Fruit fly (Drosophila melanogaster) whole organism, embryonic: ENCODE data around the gene topi.

ENCODE experiments used
- Abd-B ChIP-seq: fragments of 200-800 bp; sonication (Bioruptor generic); optimal IDR thresholded peaks from 2 replicates; lab custom pipeline; 2018; ENCODE audit warnings: missing biosample characterization, mild to moderate bottlenecking, missing genetic modification characterization, moderate library complexity
- Atf6 ChIP-seq: fragments of 200-800 bp; sonication (Bioruptor generic); IDR thresholded peaks from 2 replicates; pipeline ENCODE4 v1.3.6; 2022; ENCODE audit warnings: missing biosample characterization, missing genetic modification characterization
- Bgb ChIP-seq: fragments of 200-800 bp; sonication (Bioruptor generic); IDR thresholded peaks from 2 replicates; pipeline ENCODE4 v1.3.6; 2022; ENCODE audit warnings: missing biosample characterization, missing genetic modification characterization; ENCODE audit not compliant: partially characterized antibody
- CG1024 ChIP-seq: fragments of 200-800 bp; sonication (Bioruptor generic); IDR thresholded peaks from 2 replicates; pipeline ENCODE4 v1.3.6; 2022; ENCODE audit warnings: missing biosample characterization, missing genetic modification characterization
- CG10321 ChIP-seq: fragments of 200-800 bp; sonication (Bioruptor generic); IDR thresholded peaks from 2 replicates; pipeline ENCODE4 v1.3.6; 2022; ENCODE audit warnings: missing biosample characterization, missing genetic modification characterization
- CG11398 ChIP-seq: fragments of 200-800 bp; sonication (Bioruptor generic); optimal IDR thresholded peaks from 2 replicates; lab custom pipeline; 2016; ENCODE audit warnings: missing biosample characterization, missing genetic modification characterization
- CG11560 ChIP-seq: fragments of 200-800 bp; sonication (Bioruptor generic); IDR thresholded peaks from 3 replicates; pipeline ENCODE4 v1.3.6; 2022; ENCODE audit warnings: missing biosample characterization, missing genetic modification characterization
- CG11696 ChIP-seq: fragments of 200-800 bp; sonication (Bioruptor generic); IDR thresholded peaks from 2 replicates; pipeline ENCODE4 v1.3.6; 2022; ENCODE audit warnings: missing biosample characterization, missing genetic modification characterization
- CG12071 ChIP-seq: fragments of 200-800 bp; sonication (Bioruptor generic); optimal IDR thresholded peaks from 3 replicates; lab custom pipeline; 2018; ENCODE audit warnings: missing biosample characterization, mild to moderate bottlenecking, missing genetic modification characterization
- CG12219 ChIP-seq: fragments of 200-800 bp; sonication (Bioruptor generic); optimal IDR thresholded peaks from 3 replicates; lab custom pipeline; 2018; ENCODE audit warnings: missing biosample characterization, mild to moderate bottlenecking, missing genetic modification characterization
- CG17359 ChIP-seq: fragments of 200-800 bp; sonication (Bioruptor generic); optimal IDR thresholded peaks from 3 replicates; lab custom pipeline; 2018; ENCODE audit warnings: missing biosample characterization, mild to moderate bottlenecking, missing genetic modification characterization, moderate library complexity
- CG17361 ChIP-seq: fragments of 200-800 bp; sonication (Bioruptor generic); IDR thresholded peaks from 3 replicates; pipeline ENCODE4 v1.3.6; 2022; ENCODE audit warnings: missing biosample characterization, missing genetic modification characterization
- CG1792 ChIP-seq: fragments of 200-800 bp; sonication (Bioruptor generic); optimal IDR thresholded peaks from 2 replicates; lab custom pipeline; 2016; ENCODE audit warnings: missing biosample characterization, missing genetic modification characterization
- CG18011 ChIP-seq: fragments of 200-800 bp; sonication (Bioruptor generic); optimal IDR thresholded peaks from 2 replicates; lab custom pipeline; 2017; ENCODE audit warnings: missing biosample characterization, missing genetic modification characterization, mild to moderate bottlenecking, moderate library complexity, missing genotype
- CG2889 ChIP-seq: fragments of 200-800 bp; sonication (Bioruptor generic); IDR thresholded peaks from 3 replicates; pipeline ENCODE4 v1.3.6; 2022; ENCODE audit warnings: missing biosample characterization, missing genetic modification characterization
- CG3163 ChIP-seq: fragments of 200-800 bp; sonication (Bioruptor generic); optimal IDR thresholded peaks from 3 replicates; lab custom pipeline; 2016; ENCODE audit warnings: missing biosample characterization, missing genetic modification characterization
- CG4617 ChIP-seq: fragments of 200-800 bp; sonication (Bioruptor generic); optimal IDR thresholded peaks from 3 replicates; lab custom pipeline; 2016; ENCODE audit warnings: missing biosample characterization, missing genetic modification characterization, borderline replicate concordance
- CG7357 ChIP-seq: fragments of 200-800 bp; sonication (Bioruptor generic); IDR thresholded peaks from 3 replicates; pipeline ENCODE4 v1.3.6; 2022; ENCODE audit warnings: missing biosample characterization, missing genetic modification characterization
- CG7745 ChIP-seq: fragments of 200-800 bp; sonication (Bioruptor generic); optimal IDR thresholded peaks from 2 replicates; lab custom pipeline; 2018; ENCODE audit warnings: missing biosample characterization, mild to moderate bottlenecking, missing genetic modification characterization, moderate library complexity
- CG8290 ChIP-seq, 3 experiments: fragments of 200-800 bp; sonication (Bioruptor generic); optimal IDR thresholded peaks; 2 replicates each; lab custom pipeline; 2016 to 2019; ENCODE audit warnings: missing biosample characterization in 3 of 3, missing genetic modification characterization in 3 of 3, mild to moderate bottlenecking in 2 of 3, moderate library complexity in 1 of 3
- CG8924 ChIP-seq: fragments of 200-800 bp; optimal IDR thresholded peaks from 3 replicates; lab custom pipeline; 2019; ENCODE audit warnings: missing biosample characterization, mild to moderate bottlenecking, missing genetic modification characterization, moderate library complexity
- CG9437 ChIP-seq: fragments of 200-800 bp; sonication (Bioruptor generic); optimal IDR thresholded peaks from 2 replicates; lab custom pipeline; 2018; ENCODE audit warnings: missing biosample characterization, mild to moderate bottlenecking, missing genetic modification characterization
- CG9797 ChIP-seq: fragments of 200-800 bp; sonication (Bioruptor generic); optimal IDR thresholded peaks from 3 replicates; lab custom pipeline; 2018; ENCODE audit warnings: missing biosample characterization, mild to moderate bottlenecking, missing genetic modification characterization
- Dfd ChIP-seq, 2 experiments: fragments of >200 bp; optimal IDR thresholded peaks; 2 replicates each; lab custom pipeline; 2017; ENCODE audit warnings: missing biosample characterization in 2 of 2, missing genetic modification characterization in 2 of 2
- Dll ChIP-seq: fragments of 200-800 bp; sonication (Bioruptor generic); IDR thresholded peaks from 4 replicates; pipeline ENCODE4 v1.3.6; 2022; ENCODE audit warnings: missing biosample characterization, missing genetic modification characterization; ENCODE audit not compliant: partially characterized antibody
- Ets97D ChIP-seq: fragments of 200-800 bp; sonication (Bioruptor generic); optimal IDR thresholded peaks from 3 replicates; lab custom pipeline; 2016; ENCODE audit warnings: missing biosample characterization, missing genetic modification characterization
- Kr ChIP-seq: fragments of 200-800 bp; sonication (Bioruptor generic); optimal IDR thresholded peaks from 2 replicates; lab custom pipeline; 2017; ENCODE audit warnings: missing biosample characterization, mild to moderate bottlenecking, missing genetic modification characterization
- Meics ChIP-seq: fragments of 200-800 bp; sonication (Bioruptor generic); optimal IDR thresholded peaks from 2 replicates; lab custom pipeline; 2017; ENCODE audit warnings: missing biosample characterization, mild to moderate bottlenecking, missing genetic modification characterization
- NFAT ChIP-seq: fragments of 200-800 bp; sonication (Bioruptor generic); IDR thresholded peaks from 2 replicates; pipeline ENCODE4 v1.3.6; 2022; ENCODE audit warnings: missing biosample characterization, missing genetic modification characterization
- Neu2 ChIP-seq: fragments of 200-800 bp; sonication (Bioruptor generic); optimal IDR thresholded peaks from 3 replicates; lab custom pipeline; 2016; ENCODE audit warnings: missing biosample characterization, missing genetic modification characterization, borderline replicate concordance
- Pdp1 ChIP-seq, 2 experiments: fragments of 200-800 bp; sonication (Bioruptor generic); optimal IDR thresholded peaks; 3 replicates each; lab custom pipeline; 2016; ENCODE audit warnings: missing biosample characterization in 2 of 2, missing genetic modification characterization in 2 of 2, mild to moderate bottlenecking in 1 of 2, moderate library complexity in 1 of 2
- Stat92E ChIP-seq, 3 experiments: fragments of >200 bp in 2 of 3; fragments of 200-800 bp in 1 of 3; sonication (Bioruptor generic) in 1 of 3; optimal IDR thresholded peaks; 2 replicates each; lab custom pipeline; 2017 to 2019; ENCODE audit warnings: missing biosample characterization in 3 of 3, missing genetic modification characterization in 3 of 3, mild to moderate bottlenecking in 1 of 3, moderate library complexity in 1 of 3
- ac ChIP-seq: fragments of 200-800 bp; sonication (Bioruptor generic); optimal IDR thresholded peaks from 3 replicates; lab custom pipeline; 2017; ENCODE audit warnings: missing biosample characterization, mild to moderate bottlenecking, missing genetic modification characterization
- aop ChIP-seq: fragments of 200-800 bp; sonication (Bioruptor generic); IDR thresholded peaks from 2 replicates; pipeline ENCODE4 v1.3.6; 2022; ENCODE audit warnings: missing biosample characterization, missing genetic modification characterization
- ara ChIP-seq: fragments of 200-800 bp; sonication (Bioruptor generic); IDR thresholded peaks from 2 replicates; pipeline ENCODE4 v1.3.6; 2022; ENCODE audit warnings: missing biosample characterization, missing genetic modification characterization
- ash1 ChIP-seq: fragments of 200-800 bp; sonication (Bioruptor generic); optimal IDR thresholded peaks from 2 replicates; lab custom pipeline; 2018; ENCODE audit warnings: missing biosample characterization, mild to moderate bottlenecking, missing genetic modification characterization
- cas ChIP-seq: fragments of 200-800 bp; sonication (Bioruptor generic); IDR thresholded peaks from 2 replicates; pipeline ENCODE4 v1.3.6; 2022; ENCODE audit warnings: missing biosample characterization, missing genetic modification characterization
- caup ChIP-seq: fragments of 200-800 bp; sonication (Bioruptor generic); optimal IDR thresholded peaks from 3 replicates; lab custom pipeline; 2017; ENCODE audit warnings: missing biosample characterization, mild to moderate bottlenecking, missing genetic modification characterization, moderate library complexity; ENCODE audit not compliant: severe bottlenecking
- chif ChIP-seq, 2 experiments: fragments of 200-800 bp; sonication (Bioruptor generic); optimal IDR thresholded peaks; 3 replicates each; lab custom pipeline; 2016; ENCODE audit warnings: missing biosample characterization in 2 of 2, missing genetic modification characterization in 2 of 2
- crc ChIP-seq: fragments of 200-800 bp; sonication (Bioruptor generic); optimal IDR thresholded peaks from 2 replicates; lab custom pipeline; 2016; ENCODE audit warnings: missing biosample characterization, missing genetic modification characterization
- da ChIP-seq: fragments of 200-800 bp; sonication (Bioruptor generic); optimal IDR thresholded peaks from 2 replicates; lab custom pipeline; 2016; ENCODE audit warnings: missing biosample characterization, missing genetic modification characterization
- eyg ChIP-seq: fragments of 200-800 bp; sonication (Bioruptor generic); optimal IDR thresholded peaks from 3 replicates; lab custom pipeline; 2016; ENCODE audit warnings: missing biosample characterization, missing genetic modification characterization
- gfzf ChIP-seq: fragments of 200-800 bp; sonication (Bioruptor generic); optimal IDR thresholded peaks from 2 replicates; lab custom pipeline; 2016; ENCODE audit warnings: missing biosample characterization, mild to moderate bottlenecking, missing genetic modification characterization, moderate library complexity
- kah ChIP-seq: fragments of 200-800 bp; sonication (Bioruptor generic); optimal IDR thresholded peaks from 2 replicates; lab custom pipeline; 2018; ENCODE audit warnings: missing biosample characterization, mild to moderate bottlenecking, missing genetic modification characterization
- knrl ChIP-seq: fragments of 200-800 bp; sonication (Bioruptor generic); IDR thresholded peaks from 3 replicates; pipeline ENCODE4 v1.3.6; 2022; ENCODE audit warnings: missing biosample characterization, missing genetic modification characterization; ENCODE audit not compliant: partially characterized antibody
- pb ChIP-seq: fragments of 200-800 bp; sonication (Bioruptor generic); optimal IDR thresholded peaks from 3 replicates; lab custom pipeline; 2016; ENCODE audit warnings: missing biosample characterization, missing genetic modification characterization
- pfk ChIP-seq: fragments of 200-800 bp; sonication (Bioruptor generic); optimal IDR thresholded peaks from 2 replicates; lab custom pipeline; 2018; ENCODE audit warnings: missing biosample characterization, mild to moderate bottlenecking, missing genetic modification characterization, moderate library complexity
- sd ChIP-seq: fragments of 200-800 bp; sonication (Bioruptor generic); optimal IDR thresholded peaks from 3 replicates; lab custom pipeline; 2018; ENCODE audit warnings: missing biosample characterization, mild to moderate bottlenecking, missing genetic modification characterization, moderate library complexity
- slou ChIP-seq: fragments of 200-800 bp; sonication (Bioruptor generic); optimal IDR thresholded peaks from 3 replicates; lab custom pipeline; 2016; ENCODE audit warnings: missing biosample characterization, missing genetic modification characterization

Gene topi

dm6 chr3R:9777941-9778360 lies 3.0 kb downstream of the topi start, which contains the start of gene RpS29 (continued):
- TF ChIP-seq CG12219 (GFP tag; lab: Kevin White, UChicago), result peak; percentile 56
- TF ChIP-seq CG17359 (tag; lab: Kevin White, UChicago), result peak; percentile 64
- peak; percentile 68 for TF ChIP-seq CG17361 (GFP tag; lab: Robert Waterston, UW)
- peak; percentile 54 for TF ChIP-seq gfzf (GFP tag; lab: Kevin White, UChicago)
- peak; percentile 56 for TF ChIP-seq Neu2 (GFP tag; lab: Kevin White, UChicago)
- peak; percentile 94 for TF ChIP-seq NFAT (GFP tag; lab: Robert Waterston, UW)
- TF ChIP-seq CG7357, result no peak
- peak; percentile 54; the same call in 1 of the 2 replicates for TF ChIP-seq CG10321
- TF ChIP-seq Bgb (GFP tag; lab: Robert Waterston, UW), result peak; percentile 98
- peak; percentile 52 for TF ChIP-seq da (GFP tag; lab: Kevin White, UChicago)
- TF ChIP-seq CG11696 (GFP tag; lab: Robert Waterston, UW), result no peak
- TF ChIP-seq Ets97D (GFP tag; lab: Kevin White, UChicago), result peak; percentile 98
- TF ChIP-seq Kr (GFP tag; lab: Kevin White, UChicago), result no peak
- peak; percentile 89 for TF ChIP-seq ash1
- peak; percentile 68; the same call in 1 of the 2 replicates for TF ChIP-seq cas
- peak; percentile 65; the same call in 1 of the 3 replicates for TF ChIP-seq CG2889 (GFP tag; lab: Robert Waterston, UW)
- peak; percentile 82 to 89 for TF ChIP-seq Pdp1 (GFP tag; optimal IDR thresholded peaks at IDR 0.05; lab: Kevin White, UChicago)
- TF ChIP-seq crc (GFP tag; lab: Kevin White, UChicago), result peak; percentile 69
- peak; percentile 92 for TF ChIP-seq caup (GFP tag; lab: Kevin White, UChicago)
- peak in 1 of 3 experiments; percentile 23 for TF ChIP-seq Stat92E (GFP tag; optimal IDR thresholded peaks at IDR 0.05; lab: Kevin White, UChicago)
- peak; percentile 72 for TF ChIP-seq Atf6 (GFP tag; lab: Robert Waterston, UW)
- TF ChIP-seq CG4617 (GFP tag; lab: Kevin White, UChicago), result peak; percentile 75
- peak; percentile 80 for TF ChIP-seq CG3163 (GFP tag; lab: Kevin White, UChicago)
- TF ChIP-seq ara (GFP tag; lab: Robert Waterston, UW), result peak; percentile 60; the same call in 1 of the 2 replicates
- peak; percentile 44 for TF ChIP-seq sd (tag; lab: Kevin White, UChicago)
- peak; percentile 57 to 70 for TF ChIP-seq chif (GFP tag; optimal IDR thresholded peaks at IDR 0.05; lab: Kevin White, UChicago)
- TF ChIP-seq Dll, result peak; percentile 91
- TF ChIP-seq eyg (GFP tag; lab: Kevin White, UChicago), result peak; percentile 70
- no peak for TF ChIP-seq Dfd (GFP tag; optimal IDR thresholded peaks at IDR 0.05; lab: Kevin White, UChicago)
- no peak for TF ChIP-seq CG9437
- TF ChIP-seq Meics (GFP tag; lab: Kevin White, UChicago), result peak; percentile 87
- TF ChIP-seq CG1792 (GFP tag; lab: Kevin White, UChicago), result peak; percentile 81
- TF ChIP-seq ac, result no peak
- peak; percentile 45 for TF ChIP-seq kah (GFP tag; lab: Kevin White, UChicago)
- TF ChIP-seq pfk (GFP tag; lab: Kevin White, UChicago), result peak; percentile 77
- TF ChIP-seq Abd-B (GFP tag; lab: Kevin White, UChicago), result peak; percentile 40
- TF ChIP-seq CG8290 (GFP tag; optimal IDR thresholded peaks at IDR 0.05; lab: Kevin White, UChicago), result peak; percentile 73
- peak; percentile 31 to 95 for TF ChIP-seq CG8290 (tag; optimal IDR thresholded peaks at IDR 0.05; lab: Kevin White, UChicago)
- peak; percentile 74; the same call in 2 of the 3 replicates for TF ChIP-seq CG11560
- peak; percentile 78 for TF ChIP-seq pb (GFP tag; lab: Kevin White, UChicago)
- peak; percentile 95 for TF ChIP-seq knrl (GFP tag; lab: Robert Waterston, UW)
- TF ChIP-seq CG1024, result peak; percentile 64
- peak; percentile 58 for TF ChIP-seq CG8924 (tag; lab: Kevin White, UChicago)
- peak; percentile 97 for TF ChIP-seq aop (GFP tag; lab: Robert Waterston, UW)
- peak; percentile 87 for TF ChIP-seq CG9797
- peak; percentile 75 for TF ChIP-seq CG18011 (GFP tag; lab: Kevin White, UChicago)
- TF ChIP-seq slou, result peak; percentile 79
- TF ChIP-seq CG7745, result peak; percentile 1
- peak; percentile 65 for TF ChIP-seq CG11398 (GFP tag; lab: Kevin White, UChicago)
- TF ChIP-seq CG12071, result peak; percentile 72
